Worm (Caenorhabditis elegans): ENCODE data around the gene otub-1.
A peak's percentile ranks its signal among the peaks of the same experiment; 100 is the strongest.

The otub-1 gene

DNA sequence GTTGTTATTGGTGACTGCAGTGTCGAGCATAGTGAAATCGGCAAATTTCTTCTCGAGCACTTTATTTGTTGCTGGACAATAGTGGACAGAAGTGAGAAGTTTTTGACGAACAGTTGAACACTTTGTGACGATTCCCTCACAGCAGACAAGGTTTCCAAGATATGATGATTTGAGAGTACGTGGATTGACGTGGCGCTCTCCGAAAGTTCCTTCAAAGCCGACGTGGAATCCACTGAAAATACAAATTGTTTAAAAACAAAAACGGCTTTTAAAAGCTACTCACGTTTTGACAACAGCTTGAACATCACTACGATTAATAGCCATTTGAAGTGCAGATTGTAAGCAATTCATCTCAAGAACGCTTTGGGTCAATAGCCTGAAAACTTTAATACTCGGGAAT is 7.1 kb upstream of the otub-1 start:
- TF ChIP-seq drap-1 (GFP tag; optimal IDR thresholded peaks at IDR 0.05): no peak
- TF ChIP-seq mab-5 (tag; optimal IDR thresholded peaks at IDR 0.05): no peak
- no peak for TF ChIP-seq ztf-11 (tag; optimal IDR thresholded peaks at IDR 0.05)
- no peak for TF ChIP-seq sem-2 (GFP tag; optimal IDR thresholded peaks at IDR 0.05)
- TF ChIP-seq lsy-2 (tag; optimal IDR thresholded peaks at IDR 0.05): no peak
- TF ChIP-seq mls-2 (tag; optimal IDR thresholded peaks at IDR 0.05): no peak
- TF ChIP-seq bed-3 (GFP tag; optimal IDR thresholded peaks at IDR 0.05): no peak
- TF ChIP-seq tbx-8 (GFP tag; optimal IDR thresholded peaks at IDR 0.05): no peak
- TF ChIP-seq elt-3 (tag; optimal IDR thresholded peaks at IDR 0.05): no peak
- no peak for TF ChIP-seq unc-39 (tag; optimal IDR thresholded peaks at IDR 0.05)
- no peak for TF ChIP-seq blmp-1 (tag; optimal IDR thresholded peaks at IDR 0.05)
- TF ChIP-seq nhr-12 (tag; optimal IDR thresholded peaks at IDR 0.05): no peak
- no peak for TF ChIP-seq nhr-237 (tag; optimal IDR thresholded peaks at IDR 0.05)
- TF ChIP-seq lin-13 (tag; optimal IDR thresholded peaks at IDR 0.05): no peak
- no peak for TF ChIP-seq elt-1 (tag; optimal IDR thresholded peaks at IDR 0.05; ENCODE audit: borderline replicate concordance, insufficient read depth)
- TF ChIP-seq hlh-1 (tag; optimal IDR thresholded peaks at IDR 0.05): no peak
- TF ChIP-seq cnd-1 (tag; optimal IDR thresholded peaks at IDR 0.05): no peak
- no peak for TF ChIP-seq ces-1 (GFP tag; optimal IDR thresholded peaks at IDR 0.05)

DNA sequence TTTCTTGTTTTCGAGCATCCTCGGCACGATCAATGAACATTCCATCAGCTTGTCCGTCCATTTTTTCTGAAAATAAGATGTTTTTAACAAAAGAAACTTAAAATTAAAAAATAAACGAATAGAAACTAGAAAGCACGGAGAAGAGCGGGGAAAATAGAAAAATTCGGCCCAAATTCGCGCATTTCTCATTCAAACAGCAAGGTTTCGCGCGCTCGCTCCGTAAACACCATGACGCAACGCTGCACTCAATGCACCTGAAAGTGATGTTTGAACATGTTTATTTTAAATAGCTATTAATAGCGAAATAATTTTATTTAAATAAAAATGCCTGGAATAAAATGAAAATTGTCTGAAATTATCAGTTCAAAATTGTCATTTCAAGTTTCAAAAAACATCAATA is 6.6 kb upstream of the otub-1 start, which contains the start of the genes mcm-3 and C25D7.15:
Gene mcm-3, minus strand, starts transcription at position 66 of the 400 bp plus-strand sequence.
Gene C25D7.15, plus strand, starts transcription at position 275 of the 400 bp plus-strand sequence.
- TF ChIP-seq tbx-8 (GFP tag; optimal IDR thresholded peaks at IDR 0.05) (no peak), bed-3 (GFP tag; optimal IDR thresholded peaks at IDR 0.05) (no peak), ces-1 (GFP tag; optimal IDR thresholded peaks at IDR 0.05) (peak; percentile 11), elt-1 (tag; optimal IDR thresholded peaks at IDR 0.05; ENCODE audit: borderline replicate concordance, insufficient read depth) (no peak), unc-39 (tag; optimal IDR thresholded peaks at IDR 0.05) (no peak), ceh-43 (GFP tag; optimal IDR thresholded peaks at IDR 0.05) (no peak), ham-2 (GFP tag; optimal IDR thresholded peaks at IDR 0.05) (no peak), unc-120 (tag; optimal IDR thresholded peaks at IDR 0.05; ENCODE audit: poor library complexity, severe bottlenecking) (no peak), mab-5 (tag; optimal IDR thresholded peaks at IDR 0.05) (no peak), zip-8 (tag; optimal IDR thresholded peaks at IDR 0.05) (peak; percentile 44), nhr-237 (tag; optimal IDR thresholded peaks at IDR 0.05) (no peak), nhr-76 (tag; optimal IDR thresholded peaks at IDR 0.05) (no peak), lin-32 (GFP tag; optimal IDR thresholded peaks at IDR 0.05) (no peak), hlh-1 (tag; optimal IDR thresholded peaks at IDR 0.05) (no peak), nhr-12 (tag; optimal IDR thresholded peaks at IDR 0.05) (no peak), blmp-1 (tag; optimal IDR thresholded peaks at IDR 0.05) (no peak), drap-1 (GFP tag; optimal IDR thresholded peaks at IDR 0.05) (no peak), lsy-2 (tag; optimal IDR thresholded peaks at IDR 0.05) (peak; percentile 12), flh-1 (GFP tag; optimal IDR thresholded peaks at IDR 0.05) (no peak), nhr-28 (tag; optimal IDR thresholded peaks at IDR 0.05) (no peak)

DNA sequence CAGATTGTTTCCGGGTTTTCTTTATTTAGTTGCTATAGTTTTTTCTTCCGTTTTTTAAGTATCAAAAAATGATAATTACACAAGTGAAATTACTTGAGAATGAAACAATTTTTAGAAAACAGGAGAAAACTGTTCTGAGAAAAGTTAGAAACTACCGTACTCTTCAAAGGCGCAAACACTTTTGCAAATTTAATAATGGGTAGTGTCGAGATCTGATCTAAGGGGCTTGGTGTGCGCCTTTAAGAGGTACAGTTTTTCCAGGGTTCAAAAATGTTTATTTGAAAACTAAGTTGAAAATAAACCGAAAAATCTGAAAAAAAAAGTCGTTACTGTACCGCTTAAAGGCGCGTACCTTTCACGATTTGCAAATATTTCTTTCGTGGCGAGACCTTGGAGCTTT is 5.5 kb upstream of the otub-1 start:
- TF ChIP-seq nhr-12 (tag; optimal IDR thresholded peaks at IDR 0.05) (no peak), elt-1 (tag; optimal IDR thresholded peaks at IDR 0.05; ENCODE audit: borderline replicate concordance, insufficient read depth) (no peak), M03D4.4 (tag; optimal IDR thresholded peaks at IDR 0.05) (no peak)

DNA sequence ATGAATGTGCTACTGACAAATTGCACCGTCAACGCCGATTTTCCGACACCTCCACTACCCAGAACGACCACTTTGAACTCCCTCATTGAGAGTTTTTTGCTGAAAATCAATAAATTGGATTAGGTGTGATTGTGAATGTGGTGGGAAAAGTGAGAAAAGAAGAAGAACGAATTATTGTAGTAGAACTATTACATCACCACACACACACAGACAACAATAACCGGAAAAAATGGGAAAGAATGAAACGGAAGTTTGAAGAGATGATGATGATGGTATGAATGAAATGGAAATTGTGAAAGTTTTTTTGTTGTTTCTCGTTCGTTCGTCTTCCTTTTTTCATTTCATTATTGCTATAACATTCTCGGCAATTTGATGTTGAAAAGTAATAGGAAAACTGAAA is 2.1 kb upstream of the otub-1 start, which contains the start of gene rap-2:
Gene rap-2, minus strand, starts transcription at position 101 of the 400 bp plus-strand sequence.
- TF ChIP-seq ceh-43 (GFP tag; optimal IDR thresholded peaks at IDR 0.05): no peak
- TF ChIP-seq flh-1 (GFP tag; optimal IDR thresholded peaks at IDR 0.05): no peak
- no peak for TF ChIP-seq ceh-83 (GFP tag; optimal IDR thresholded peaks at IDR 0.05)
- TF ChIP-seq unc-62 (GFP tag; optimal IDR thresholded peaks at IDR 0.05): no peak
- no peak for TF ChIP-seq zip-8 (tag; optimal IDR thresholded peaks at IDR 0.05)
- TF ChIP-seq mep-1 (tag; optimal IDR thresholded peaks at IDR 0.05): no peak
- TF ChIP-seq tbx-8 (GFP tag; optimal IDR thresholded peaks at IDR 0.05): no peak
- TF ChIP-seq drap-1 (GFP tag; optimal IDR thresholded peaks at IDR 0.05): no peak
- TF ChIP-seq unc-120 (tag; optimal IDR thresholded peaks at IDR 0.05; ENCODE audit: poor library complexity, severe bottlenecking): no peak
- TF ChIP-seq lin-32 (GFP tag; optimal IDR thresholded peaks at IDR 0.05): no peak
- no peak for TF ChIP-seq M03D4.4 (tag; optimal IDR thresholded peaks at IDR 0.05)
- no peak for TF ChIP-seq elt-1 (tag; optimal IDR thresholded peaks at IDR 0.05; ENCODE audit: borderline replicate concordance, insufficient read depth)
- TF ChIP-seq hlh-1 (tag; optimal IDR thresholded peaks at IDR 0.05): no peak
- no peak for TF ChIP-seq ham-2 (GFP tag; optimal IDR thresholded peaks at IDR 0.05)
- TF ChIP-seq bed-3 (GFP tag; optimal IDR thresholded peaks at IDR 0.05): no peak
- no peak for TF ChIP-seq nhr-28 (tag; optimal IDR thresholded peaks at IDR 0.05)
- TF ChIP-seq lsy-2 (tag; optimal IDR thresholded peaks at IDR 0.05): no peak
- TF ChIP-seq sptf-1 (tag; optimal IDR thresholded peaks at IDR 0.05): no peak
- TF ChIP-seq nhr-237 (tag; optimal IDR thresholded peaks at IDR 0.05): no peak
- no peak for TF ChIP-seq nhr-2 (tag; optimal IDR thresholded peaks at IDR 0.05)
